Worm (Caenorhabditis elegans) whole organism, young adult: ENCODE measurements around the gene lurp-4.

Source experiments
- B0035.1 ChIP-seq: sonication (generic microtip); optimal IDR thresholded peaks from 2 replicates; lab custom pipeline; 2016; ENCODE audit warnings: missing genetic modification characterization, mild to moderate bottlenecking, missing compliant biosample characterization, missing genotype, missing genetic modification reagents
- B0336.3 ChIP-seq: fragments of 200-800 bp; sonication (Bioruptor generic); IDR thresholded peaks from 2 replicates; pipeline ENCODE4 v1.3.6; 2022; ENCODE audit warnings: missing genetic modification characterization, missing compliant biosample characterization
- F57C9.4 ChIP-seq: sonication (generic microtip); optimal IDR thresholded peaks from 2 replicates; lab custom pipeline; 2017; ENCODE audit warnings: mild to moderate bottlenecking, missing genetic modification characterization, missing compliant biosample characterization
- K11D2.4 ChIP-seq: fragments of 200-800 bp; sonication (Bioruptor generic); IDR thresholded peaks from 2 replicates; pipeline ENCODE4 v1.3.6; 2022; ENCODE audit warnings: missing genetic modification reagents, missing genetic modification characterization, missing compliant biosample characterization
- Y56A3A.18 ChIP-seq: fragments of 200-800 bp; sonication (Bioruptor generic); IDR thresholded peaks from 2 replicates; pipeline ENCODE4 v1.3.6; 2022; ENCODE audit warnings: missing genetic modification reagents, missing genetic modification characterization, missing compliant biosample characterization
- Y79H2A.3 ChIP-seq: fragments of 200-800 bp; sonication (Bioruptor generic); conservative IDR thresholded peaks from 2 replicates; pipeline ENCODE4 v1.3.6; 2022; ENCODE audit warnings: missing genetic modification reagents, missing genetic modification characterization, missing compliant biosample characterization
- aptf-3 ChIP-seq: fragments of 200-800 bp; sonication (Bioruptor generic); IDR thresholded peaks from 2 replicates; pipeline ENCODE4 v1.3.6; 2022; ENCODE audit warnings: missing genetic modification characterization, missing compliant biosample characterization
- atf-7 ChIP-seq: sonication (generic microtip); optimal IDR thresholded peaks from 2 replicates; lab custom pipeline; 2017; ENCODE audit warnings: mild to moderate bottlenecking, missing genetic modification characterization, missing compliant biosample characterization
- attf-5 ChIP-seq: fragments of 200-800 bp; sonication (Bioruptor generic); optimal IDR thresholded peaks from 2 replicates; lab custom pipeline; 2018; ENCODE audit warnings: mild to moderate bottlenecking, missing genetic modification characterization, missing compliant biosample characterization
- cebp-1 ChIP-seq, 2 experiments: fragments of 200-800 bp in 1 of 2; sonication (Bioruptor generic) in 1 of 2; sonication (generic microtip) in 1 of 2; IDR thresholded peaks in 1 of 2; optimal IDR thresholded peaks in 1 of 2; 2 replicates each; pipeline versions ENCODE4 v1.3.6 to Lab custom; 2017 to 2022; ENCODE audit warnings: missing compliant biosample characterization in 2 of 2, missing genetic modification characterization in 2 of 2, mild to moderate bottlenecking in 1 of 2, missing genetic modification reagents in 1 of 2, moderate library complexity in 1 of 2
- ceh-79 ChIP-seq: sonication (generic microtip); optimal IDR thresholded peaks from 2 replicates; lab custom pipeline; 2017; ENCODE audit warnings: mild to moderate bottlenecking, missing genetic modification characterization, missing compliant biosample characterization
- die-1 ChIP-seq: sonication (generic microtip); optimal IDR thresholded peaks from 2 replicates; lab custom pipeline; 2016; ENCODE audit warnings: missing genotype, mild to moderate bottlenecking, missing genetic modification characterization, missing compliant biosample characterization
- efl-1 ChIP-seq: fragments of 150-350 bp; optimal IDR thresholded peaks from 2 replicates; lab custom pipeline; 2014; ENCODE audit warnings: missing biosample characterization, missing genetic modification reagents, missing genetic modification characterization
- hmg-1.2 ChIP-seq: fragments of 200-800 bp; sonication (Bioruptor generic); IDR thresholded peaks from 2 replicates; pipeline ENCODE4 v1.3.6; 2022; ENCODE audit warnings: missing genetic modification reagents, missing genetic modification characterization, missing compliant biosample characterization
- hrde-1 ChIP-seq: sonication (generic microtip); optimal IDR thresholded peaks from 2 replicates; lab custom pipeline; 2016; ENCODE audit warnings: missing genetic modification characterization, mild to moderate bottlenecking, missing compliant biosample characterization, moderate library complexity, missing genotype, missing genetic modification reagents, borderline replicate concordance
- hsf-1 ChIP-seq: fragments of 200-800 bp; sonication (Bioruptor generic); IDR thresholded peaks from 2 replicates; pipeline ENCODE4 v1.3.6; 2022; ENCODE audit warnings: missing genetic modification reagents, missing genetic modification characterization, missing compliant biosample characterization
- let-526 ChIP-seq: fragments of 200-800 bp; sonication (Bioruptor generic); IDR thresholded peaks from 2 replicates; pipeline ENCODE4 v1.3.6; 2022; ENCODE audit warnings: missing genetic modification reagents, missing genetic modification characterization, missing compliant biosample characterization
- let-607 ChIP-seq, 2 experiments: fragments of 200-800 bp in 1 of 2; sonication (Bioruptor generic) in 1 of 2; sonication (generic microtip) in 1 of 2; optimal IDR thresholded peaks; 2 replicates each; lab custom pipeline; 2016 to 2018; ENCODE audit warnings: mild to moderate bottlenecking in 2 of 2, missing compliant biosample characterization in 2 of 2, missing genetic modification characterization in 2 of 2, moderate library complexity in 2 of 2, missing genotype in 1 of 2
- lin-26 ChIP-seq: fragments of 200-800 bp; sonication (Bioruptor generic); IDR thresholded peaks from 2 replicates; pipeline ENCODE4 v1.3.6; 2022; ENCODE audit warnings: missing genetic modification reagents, missing genetic modification characterization, missing compliant biosample characterization
- lin-54 ChIP-seq: fragments of 200-800 bp; sonication (Bioruptor generic); optimal IDR thresholded peaks from 2 replicates; lab custom pipeline; 2018; ENCODE audit warnings: mild to moderate bottlenecking, missing genetic modification characterization, missing compliant biosample characterization
- madf-3 ChIP-seq: fragments of 200-800 bp; sonication (Bioruptor generic); IDR thresholded peaks from 2 replicates; pipeline ENCODE4 v1.3.6; 2022; ENCODE audit warnings: missing genetic modification reagents, missing genetic modification characterization, missing compliant biosample characterization
- mes-4 ChIP-seq: sonication (generic microtip); optimal IDR thresholded peaks from 2 replicates; lab custom pipeline; 2016; ENCODE audit warnings: missing genotype, missing genetic modification characterization, missing compliant biosample characterization
- nhr-120 ChIP-seq: fragments of 200-800 bp; sonication (Bioruptor generic); IDR thresholded peaks from 2 replicates; pipeline ENCODE4 v1.3.6; 2022; ENCODE audit warnings: missing genetic modification characterization, missing compliant biosample characterization
- nhr-27 ChIP-seq: fragments of 200-800 bp; sonication (Bioruptor generic); optimal IDR thresholded peaks from 2 replicates; lab custom pipeline; 2018; ENCODE audit warnings: mild to moderate bottlenecking, missing genetic modification characterization, moderate library complexity, missing compliant biosample characterization
- nhr-80 ChIP-seq: sonication (generic microtip); optimal IDR thresholded peaks from 2 replicates; lab custom pipeline; 2016; ENCODE audit warnings: missing genetic modification characterization, missing compliant biosample characterization
- nhr-90 ChIP-seq: sonication (generic microtip); optimal IDR thresholded peaks from 2 replicates; lab custom pipeline; 2016; ENCODE audit warnings: missing genotype, mild to moderate bottlenecking, missing genetic modification characterization, missing compliant biosample characterization
- pbrm-1 ChIP-seq: fragments of 200-800 bp; sonication (Bioruptor generic); IDR thresholded peaks from 2 replicates; pipeline ENCODE4 v1.3.6; 2022; ENCODE audit warnings: missing genetic modification reagents, missing genetic modification characterization, missing compliant biosample characterization
- rcor-1 ChIP-seq: fragments of 200-800 bp; sonication (Bioruptor generic); IDR thresholded peaks from 2 replicates; pipeline ENCODE4 v1.3.6; 2022; ENCODE audit warnings: missing genetic modification reagents, missing genetic modification characterization, missing compliant biosample characterization
- rec-8 ChIP-seq, 2 experiments: sonication (generic microtip); optimal IDR thresholded peaks; 2 replicates each; lab custom pipeline; 2016; ENCODE audit warnings: mild to moderate bottlenecking in 2 of 2, missing genetic modification characterization in 2 of 2, missing genetic modification reagents in 2 of 2, missing genotype in 2 of 2, missing biosample characterization in 1 of 2, missing compliant biosample characterization in 1 of 2, moderate library complexity in 1 of 2
- rpc-1 ChIP-seq, 2 experiments: fragments of 150-350 bp in 1 of 2; sonication (generic microtip) in 1 of 2; optimal IDR thresholded peaks; 2 replicates each; lab custom pipeline; 2014 to 2018; ENCODE audit warnings: missing biosample characterization in 1 of 2, missing genetic modification characterization in 1 of 2, missing genetic modification reagents in 1 of 2, missing genotype in 1 of 2
- sdz-38 ChIP-seq: sonication (generic microtip); optimal IDR thresholded peaks from 2 replicates; lab custom pipeline; 2016; ENCODE audit warnings: missing genotype, missing genetic modification characterization, missing compliant biosample characterization
- snpc-1.1 ChIP-seq: sonication (generic microtip); optimal IDR thresholded peaks from 2 replicates; lab custom pipeline; 2017; ENCODE audit warnings: missing genetic modification characterization, mild to moderate bottlenecking, missing compliant biosample characterization, antibody characterized with exemption, moderate library complexity, missing genotype, missing genetic modification reagents; ENCODE audit not compliant: insufficient read depth
- snpc-1.3 ChIP-seq: sonication (generic microtip); optimal IDR thresholded peaks from 2 replicates; lab custom pipeline; 2017; ENCODE audit warnings: missing genetic modification characterization, mild to moderate bottlenecking, missing compliant biosample characterization, antibody characterized with exemption, moderate library complexity, missing genotype, missing genetic modification reagents; ENCODE audit not compliant: insufficient read depth
- somi-1 ChIP-seq: fragments of 200-800 bp; sonication (Bioruptor generic); optimal IDR thresholded peaks from 2 replicates; lab custom pipeline; 2018; ENCODE audit warnings: mild to moderate bottlenecking, missing genetic modification characterization, missing compliant biosample characterization
- tbp1 ChIP-seq: fragments of 200-800 bp; sonication (Bioruptor generic); optimal IDR thresholded peaks from 2 replicates; lab custom pipeline; 2018; ENCODE audit warnings: mild to moderate bottlenecking, missing genetic modification characterization, missing compliant biosample characterization
- tbx-9 ChIP-seq: sonication (generic microtip); optimal IDR thresholded peaks from 2 replicates; lab custom pipeline; 2016; ENCODE audit warnings: borderline replicate concordance, missing genetic modification characterization, inconsistent platforms, missing compliant biosample characterization
- tlf-1 ChIP-seq: fragments of 200-800 bp; sonication (Bioruptor generic); optimal IDR thresholded peaks from 2 replicates; lab custom pipeline; 2018; ENCODE audit warnings: mild to moderate bottlenecking, missing genetic modification characterization, missing compliant biosample characterization
- unc-130 ChIP-seq: sonication (generic microtip); optimal IDR thresholded peaks from 2 replicates; lab custom pipeline; 2016; ENCODE audit warnings: missing genetic modification reagents, missing genetic modification characterization, missing compliant biosample characterization
- zfh-2 ChIP-seq: fragments of 200-800 bp; sonication (Bioruptor generic); conservative IDR thresholded peaks from 2 replicates; pipeline ENCODE4 v1.3.6; 2022; ENCODE audit warnings: missing genetic modification reagents, missing genetic modification characterization, missing compliant biosample characterization
- ztf-18 ChIP-seq: sonication (generic microtip); optimal IDR thresholded peaks from 2 replicates; lab custom pipeline; 2016; ENCODE audit warnings: missing genotype, mild to moderate bottlenecking, missing genetic modification characterization, missing compliant biosample characterization
- ztf-26 ChIP-seq: sonication (generic microtip); optimal IDR thresholded peaks from 2 replicates; lab custom pipeline; 2017; ENCODE audit warnings: missing genetic modification characterization, missing compliant biosample characterization
- ztf-28 ChIP-seq: fragments of 200-800 bp; sonication (Bioruptor generic); IDR thresholded peaks from 2 replicates; pipeline ENCODE4 v1.3.6; 2022; ENCODE audit warnings: missing genetic modification reagents, missing genetic modification characterization, missing compliant biosample characterization
- ztf-3 ChIP-seq: fragments of 200-800 bp; sonication (Bioruptor generic); optimal IDR thresholded peaks from 2 replicates; lab custom pipeline; 2018; ENCODE audit warnings: mild to moderate bottlenecking, missing genetic modification characterization, missing compliant biosample characterization

lurp-4 gene

DNA sequence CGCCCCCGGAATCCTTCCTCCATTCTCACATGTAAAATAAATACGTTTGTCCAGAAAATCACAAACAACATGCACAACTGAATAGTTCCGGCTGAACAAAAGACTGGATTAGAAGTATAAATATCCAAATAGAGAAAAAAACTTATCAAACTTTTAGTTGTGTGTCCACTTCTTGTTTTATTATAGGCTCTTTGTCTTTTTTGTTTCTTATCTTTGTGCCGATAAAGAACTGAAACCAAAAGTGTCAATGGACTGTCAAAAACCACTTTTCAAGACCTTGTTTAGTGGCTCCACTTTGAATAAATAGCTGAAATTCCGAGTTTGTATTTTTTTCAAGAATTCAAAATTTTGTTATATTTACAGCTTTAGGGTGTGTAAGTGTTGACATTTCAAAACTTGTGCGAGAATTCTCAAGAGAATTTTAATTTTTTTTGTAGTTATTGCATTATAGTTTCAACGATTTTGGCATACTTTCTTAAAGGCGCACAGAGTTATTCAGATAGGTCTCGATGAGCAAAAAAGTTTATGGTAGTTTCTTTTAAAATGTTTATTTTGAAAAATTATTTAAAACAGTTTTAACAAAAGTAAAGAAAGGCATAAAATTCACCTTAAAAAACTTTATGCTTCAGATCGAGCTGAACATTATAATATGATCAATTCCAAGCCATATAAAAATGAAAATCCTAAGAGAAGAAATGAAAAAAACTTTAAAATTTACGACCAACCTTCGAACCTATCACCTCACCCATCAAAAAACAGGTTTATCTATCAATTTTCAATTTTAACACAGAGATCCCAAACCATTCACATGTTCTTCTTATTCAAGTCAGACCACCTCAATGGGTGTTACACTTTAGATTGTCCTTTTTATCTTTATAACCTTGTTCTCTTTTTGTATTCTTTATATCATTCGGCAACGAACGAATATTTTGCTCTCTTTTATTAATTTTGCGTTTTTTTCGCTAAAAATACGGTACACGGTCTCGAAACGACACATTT, 46.0 kb upstream of the lurp-4 start (continued):
- TF ChIP-seq cebp-1 (GFP tag; IDR thresholded peaks at IDR 0.05; lab: Robert Waterston, UW), result no peak
- TF ChIP-seq cebp-1 (tag; optimal IDR thresholded peaks at IDR 0.05; lab: Kevin White, UChicago), result peak; percentile 5
- TF ChIP-seq tbp1 (GFP tag; lab: Kevin White, UChicago), result peak; percentile 33
- TF ChIP-seq Y79H2A.3 (GFP tag; lab: Robert Waterston, UW), result no peak
- TF ChIP-seq hrde-1, result no peak
- TF ChIP-seq madf-3, result peak; percentile 58; the same call in 1 of the 2 replicates
- no peak for TF ChIP-seq tlf-1 (GFP tag; lab: Kevin White, UChicago)
- TF ChIP-seq sdz-38 (tag; lab: Kevin White, UChicago), result no peak
- peak; percentile 46 for TF ChIP-seq nhr-90 (tag; lab: Kevin White, UChicago)
- no peak for TF ChIP-seq ztf-28 (GFP tag; lab: Robert Waterston, UW)
- no peak for TF ChIP-seq hsf-1 (GFP tag; lab: Robert Waterston, UW)
- no peak for TF ChIP-seq efl-1 (GFP tag; lab: Kevin White, UChicago)
- TF ChIP-seq pbrm-1 (GFP tag; lab: Robert Waterston, UW), result no peak
- no peak for TF ChIP-seq zfh-2 (GFP tag; lab: Robert Waterston, UW)
- TF ChIP-seq let-526 (GFP tag; lab: Robert Waterston, UW), result 0 out of 2 replicates have a peak, but pooled peaks have one; percentile 22
- TF ChIP-seq ztf-3 (GFP tag; lab: Kevin White, UChicago), result no peak
- peak in 1 of 2 experiments; percentile 7 for TF ChIP-seq let-607 (tag; optimal IDR thresholded peaks at IDR 0.05; lab: Kevin White, UChicago)
- no peak for TF ChIP-seq aptf-3 (GFP tag; lab: Robert Waterston, UW)
- peak; percentile 54; the same call in 1 of the 2 replicates for TF ChIP-seq Y56A3A.18 (GFP tag; lab: Robert Waterston, UW)
- peak; percentile 85 for TF ChIP-seq nhr-80 (tag; lab: Kevin White, UChicago)
- TF ChIP-seq B0035.1 (tag; lab: Kevin White, UChicago), result peak; percentile 44
- no peak for TF ChIP-seq die-1 (tag; lab: Kevin White, UChicago)
- TF ChIP-seq K11D2.4 (GFP tag; lab: Robert Waterston, UW), result no peak
- no peak for TF ChIP-seq snpc-1.3 (tag; lab: Kevin White, UChicago)
- peak; percentile 24 for TF ChIP-seq lin-54
- no peak for TF ChIP-seq hmg-1.2
- TF ChIP-seq somi-1, result no peak
- TF ChIP-seq ztf-18 (tag; lab: Kevin White, UChicago), result no peak
- no peak for TF ChIP-seq snpc-1.1 (tag; lab: Kevin White, UChicago)

DNA sequence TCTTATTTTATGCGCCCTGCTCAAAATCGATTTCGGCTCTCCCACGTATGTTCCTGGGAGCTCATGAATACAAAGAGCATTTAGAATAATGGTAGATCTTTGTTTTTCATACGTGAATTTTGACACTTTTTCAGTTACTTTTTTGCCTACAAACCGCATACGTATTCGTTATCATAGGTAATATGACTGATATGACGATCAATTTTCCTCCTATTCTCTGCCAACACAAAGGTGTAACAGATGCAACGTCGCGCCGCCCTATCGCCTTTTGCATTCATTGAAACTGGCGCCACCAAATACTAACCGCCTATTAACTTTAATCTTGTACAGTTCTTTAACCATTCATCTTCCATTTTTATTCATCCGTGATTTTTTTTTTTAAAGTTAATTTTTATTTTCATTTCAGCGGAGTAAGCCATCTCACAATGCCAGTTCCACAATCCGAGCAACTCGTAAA, 44.8 kb upstream of the lurp-4 start, which contains the start of gene W07G4.5:
W07G4.5 (plus strand) TSS at position 407 of the 457 bp plus-strand sequence.
- TF ChIP-seq snpc-1.3 (tag; lab: Kevin White, UChicago) (no peak), pbrm-1 (GFP tag; lab: Robert Waterston, UW) (no peak), ztf-26 (tag; lab: Kevin White, UChicago) (no peak), ztf-28 (GFP tag; lab: Robert Waterston, UW) (no peak), rcor-1 (no peak), ceh-79 (tag; lab: Kevin White, UChicago) (no peak), rpc-1 (optimal IDR thresholded peaks at IDR 0.05; lab: Kevin White, UChicago) (no peak), rpc-1 (tag; optimal IDR thresholded peaks at IDR 0.05; lab: Kevin White, UChicago) (no peak), B0336.3 (no peak), unc-130 (GFP tag; lab: Kevin White, UChicago) (no peak), nhr-80 (tag; lab: Kevin White, UChicago) (peak; percentile 73), F57C9.4 (tag; lab: Kevin White, UChicago) (no peak), mes-4 (no peak), tbx-9 (tag; lab: Kevin White, UChicago) (no peak), somi-1 (no peak), rec-8 (tag; optimal IDR thresholded peaks at IDR 0.05; lab: Kevin White, UChicago) (no peak), tbp1 (GFP tag; lab: Kevin White, UChicago) (no peak), lin-26 (no peak), attf-5 (peak; percentile 32), nhr-27 (no peak), zfh-2 (GFP tag; lab: Robert Waterston, UW) (no peak), atf-7 (tag; lab: Kevin White, UChicago) (peak; percentile 16), hsf-1 (GFP tag; lab: Robert Waterston, UW) (no peak), nhr-120 (GFP tag; lab: Robert Waterston, UW) (no peak)
